Fruit fly (Drosophila melanogaster) whole organism, embryonic: ENCODE results near the gene CG32816.

Experiments used
- B-H1 ChIP-seq: fragments of 200-800 bp; sonication (Bioruptor generic); IDR thresholded peaks from 3 replicates; pipeline ENCODE4 v1.3.6; 2022; ENCODE audit warnings: missing biosample characterization, missing genetic modification characterization
- CG10431 ChIP-seq: fragments of 200-800 bp; sonication (Bioruptor generic); optimal IDR thresholded peaks from 3 replicates; lab custom pipeline; 2018; ENCODE audit warnings: missing biosample characterization, mild to moderate bottlenecking, missing genetic modification characterization
- CG10543 ChIP-seq: fragments of 200-800 bp; sonication (Bioruptor generic); optimal IDR thresholded peaks from 3 replicates; lab custom pipeline; 2017; ENCODE audit warnings: missing biosample characterization, mild to moderate bottlenecking, missing genetic modification characterization, moderate library complexity
- CG10979 ChIP-seq: fragments of 200-800 bp; sonication (Bioruptor generic); optimal IDR thresholded peaks from 2 replicates; lab custom pipeline; 2018; ENCODE audit warnings: missing biosample characterization, mild to moderate bottlenecking, missing genetic modification characterization, moderate library complexity
- CG1233 ChIP-seq: fragments of 200-800 bp; sonication (Bioruptor generic); optimal IDR thresholded peaks from 4 replicates; lab custom pipeline; 2018; ENCODE audit warnings: missing biosample characterization, mild to moderate bottlenecking, missing genetic modification characterization
- CG12659 ChIP-seq: fragments of 200-800 bp; sonication (Bioruptor generic); optimal IDR thresholded peaks from 3 replicates; lab custom pipeline; 2017; ENCODE audit warnings: mild to moderate bottlenecking, missing biosample characterization, missing genetic modification reagents, missing genetic modification characterization
- CG13123 ChIP-seq: fragments of 200-800 bp; sonication (Bioruptor generic); optimal IDR thresholded peaks from 2 replicates; lab custom pipeline; 2016; ENCODE audit warnings: missing biosample characterization, missing genetic modification characterization
- CG1529 ChIP-seq: fragments of 200-800 bp; sonication (Bioruptor generic); optimal IDR thresholded peaks from 3 replicates; lab custom pipeline; 2018; ENCODE audit warnings: missing biosample characterization, missing genetic modification characterization
- CG15696 ChIP-seq: fragments of 200-800 bp; sonication (Bioruptor generic); optimal IDR thresholded peaks from 2 replicates; lab custom pipeline; 2019; ENCODE audit warnings: missing biosample characterization, mild to moderate bottlenecking, missing genetic modification characterization, moderate library complexity
- CG17328 ChIP-seq: fragments of 200-800 bp; sonication (Bioruptor generic); IDR thresholded peaks from 2 replicates; pipeline ENCODE4 v1.3.6; 2022; ENCODE audit warnings: missing biosample characterization, missing genetic modification characterization
- CG17612 ChIP-seq: fragments of 200-800 bp; sonication (Bioruptor generic); IDR thresholded peaks from 2 replicates; pipeline ENCODE4 v1.3.6; 2022; ENCODE audit warnings: missing biosample characterization, missing genetic modification characterization
- CG17829 ChIP-seq: fragments of 200-800 bp; optimal IDR thresholded peaks from 2 replicates; lab custom pipeline; 2019; ENCODE audit warnings: missing biosample characterization, mild to moderate bottlenecking, missing genetic modification characterization, moderate library complexity
- CG31441 ChIP-seq: fragments of 200-800 bp; sonication (Bioruptor generic); IDR thresholded peaks from 2 replicates; pipeline ENCODE4 v1.3.6; 2022; ENCODE audit warnings: missing biosample characterization, missing genetic modification characterization
- CG32532 ChIP-seq: fragments of 200-800 bp; sonication (Bioruptor generic); IDR thresholded peaks from 2 replicates; pipeline ENCODE4 v1.3.6; 2022; ENCODE audit warnings: missing biosample characterization, missing genetic modification characterization
- CG3407 ChIP-seq: fragments of 200-800 bp; sonication (Bioruptor generic); optimal IDR thresholded peaks from 2 replicates; lab custom pipeline; 2018; ENCODE audit warnings: missing biosample characterization, mild to moderate bottlenecking, missing genetic modification characterization
- CG4360 ChIP-seq: fragments of 200-800 bp; sonication (Bioruptor generic); IDR thresholded peaks from 2 replicates; pipeline ENCODE4 v1.3.6; 2022; ENCODE audit warnings: missing biosample characterization, missing genetic modification characterization
- CG4730 ChIP-seq: fragments of 200-800 bp; sonication (Bioruptor generic); IDR thresholded peaks from 2 replicates; pipeline ENCODE4 v1.3.6; 2022; ENCODE audit warnings: missing biosample characterization, missing genetic modification characterization
- CG6689 ChIP-seq: fragments of 200-800 bp; sonication (Bioruptor generic); IDR thresholded peaks from 2 replicates; pipeline ENCODE4 v1.3.6; 2022; ENCODE audit warnings: missing biosample characterization, missing genetic modification characterization
- CG7556 ChIP-seq: fragments of 200-800 bp; sonication (Bioruptor generic); optimal IDR thresholded peaks from 2 replicates; lab custom pipeline; 2017; ENCODE audit warnings: missing biosample characterization, mild to moderate bottlenecking, missing genetic modification characterization
- CG9609 ChIP-seq: fragments of 200-800 bp; sonication (Bioruptor generic); optimal IDR thresholded peaks from 3 replicates; lab custom pipeline; 2016; ENCODE audit warnings: missing biosample characterization, missing genetic modification characterization
- CHES-1-like ChIP-seq: fragments of 200-800 bp; sonication (Bioruptor generic); optimal IDR thresholded peaks from 2 replicates; lab custom pipeline; 2016; ENCODE audit warnings: missing biosample characterization, missing genetic modification characterization
- D ChIP-seq, 2 experiments: fragments of 200-800 bp in 1 of 2; fragments of >200 bp in 1 of 2; sonication (Bioruptor generic) in 1 of 2; optimal IDR thresholded peaks; 2 replicates in 1 of 2; 3 replicates in 1 of 2; lab custom pipeline; 2017; ENCODE audit warnings: mild to moderate bottlenecking in 1 of 2, missing biosample characterization in 1 of 2, missing genetic modification characterization in 1 of 2, missing genetic modification reagents in 1 of 2
- D19B ChIP-seq: fragments of 200-800 bp; sonication (Bioruptor generic); optimal IDR thresholded peaks from 2 replicates; lab custom pipeline; 2017; ENCODE audit warnings: missing biosample characterization, mild to moderate bottlenecking, missing genetic modification characterization
- Dbx ChIP-seq: fragments of 200-800 bp; sonication (Bioruptor generic); IDR thresholded peaks from 3 replicates; pipeline ENCODE4 v1.3.6; 2022; ENCODE audit warnings: missing biosample characterization, missing genetic modification characterization
- Dek ChIP-seq: fragments of 200-800 bp; sonication (Bioruptor generic); optimal IDR thresholded peaks from 3 replicates; lab custom pipeline; 2019; ENCODE audit warnings: missing biosample characterization, mild to moderate bottlenecking, missing genetic modification characterization, moderate library complexity
- E2f2 ChIP-seq: fragments of 200-800 bp; sonication (Bioruptor generic); IDR thresholded peaks from 2 replicates; pipeline ENCODE4 v1.3.6; 2022; ENCODE audit warnings: missing biosample characterization, missing genetic modification characterization
- Elba2 ChIP-seq: fragments of 200-800 bp; sonication (Bioruptor generic); optimal IDR thresholded peaks from 3 replicates; lab custom pipeline; 2016; ENCODE audit warnings: missing biosample characterization, missing genetic modification characterization
- Fer2 ChIP-seq: fragments of 200-800 bp; sonication (Bioruptor generic); optimal IDR thresholded peaks from 2 replicates; lab custom pipeline; 2018; ENCODE audit warnings: missing biosample characterization, mild to moderate bottlenecking, missing genetic modification characterization, moderate library complexity
- HLH54F ChIP-seq: fragments of 200-800 bp; sonication (Bioruptor generic); optimal IDR thresholded peaks from 3 replicates; lab custom pipeline; 2016; ENCODE audit warnings: missing biosample characterization, missing genetic modification characterization
- HLHmδ ChIP-seq: fragments of 200-800 bp; sonication (Bioruptor generic); optimal IDR thresholded peaks from 2 replicates; lab custom pipeline; 2018; ENCODE audit warnings: missing biosample characterization, mild to moderate bottlenecking, missing genetic modification characterization, moderate library complexity
- Hmx ChIP-seq: fragments of 200-800 bp; sonication (Bioruptor generic); optimal IDR thresholded peaks from 2 replicates; lab custom pipeline; 2016; ENCODE audit warnings: missing biosample characterization, missing genetic modification characterization
- Hr39 ChIP-seq: fragments of >200 bp; optimal IDR thresholded peaks from 2 replicates; lab custom pipeline; 2017
- Hsf ChIP-seq: fragments of 200-800 bp; sonication (Bioruptor generic); optimal IDR thresholded peaks from 3 replicates; lab custom pipeline; 2016; ENCODE audit warnings: missing biosample characterization, missing genetic modification characterization
- Lhr ChIP-seq: fragments of 200-800 bp; sonication (Bioruptor generic); optimal IDR thresholded peaks from 3 replicates; lab custom pipeline; 2017; ENCODE audit warnings: mild to moderate bottlenecking, missing biosample characterization, missing genetic modification reagents, missing genetic modification characterization
- Rfx ChIP-seq: fragments of 200-800 bp; sonication (Bioruptor generic); IDR thresholded peaks from 2 replicates; pipeline ENCODE4 v1.3.6; 2022; ENCODE audit warnings: missing biosample characterization, missing genetic modification characterization
- Sin3A ChIP-seq: fragments of >200 bp; optimal IDR thresholded peaks from 2 replicates; lab custom pipeline; 2018
- Sry-δ ChIP-seq: fragments of 200-800 bp; sonication (Bioruptor generic); optimal IDR thresholded peaks from 2 replicates; lab custom pipeline; 2016; ENCODE audit warnings: missing biosample characterization, missing genetic modification characterization
- Vsx1 ChIP-seq: fragments of 200-800 bp; sonication (Bioruptor generic); optimal IDR thresholded peaks from 2 replicates; lab custom pipeline; 2017; ENCODE audit warnings: missing biosample characterization, mild to moderate bottlenecking, missing genetic modification characterization, missing genetic modification reagents
- abd-A ChIP-seq: fragments of 200-800 bp; sonication (Bioruptor generic); optimal IDR thresholded peaks from 3 replicates; lab custom pipeline; 2019; ENCODE audit warnings: missing biosample characterization, mild to moderate bottlenecking, missing genetic modification characterization, moderate library complexity
- aop ChIP-seq: fragments of 200-800 bp; sonication (Bioruptor generic); IDR thresholded peaks from 2 replicates; pipeline ENCODE4 v1.3.6; 2022; ENCODE audit warnings: missing biosample characterization, missing genetic modification characterization
- cato ChIP-seq: fragments of 200-800 bp; sonication (Bioruptor generic); optimal IDR thresholded peaks from 2 replicates; lab custom pipeline; 2016; ENCODE audit warnings: missing biosample characterization, missing genetic modification characterization, borderline replicate concordance
- chinmo ChIP-seq: fragments of 200-800 bp; sonication (Bioruptor generic); IDR thresholded peaks from 4 replicates; pipeline ENCODE4 v1.3.6; 2022; ENCODE audit warnings: missing biosample characterization, missing genetic modification characterization; ENCODE audit not compliant: partially characterized antibody
- disco-r ChIP-seq: fragments of 200-800 bp; sonication (Bioruptor generic); optimal IDR thresholded peaks from 2 replicates; lab custom pipeline; 2016; ENCODE audit warnings: missing biosample characterization, missing genetic modification characterization
- esg ChIP-seq: fragments of 200-800 bp; sonication (Bioruptor generic); conservative IDR thresholded peaks from 2 replicates; pipeline ENCODE4 v1.3.6; 2022; ENCODE audit warnings: missing biosample characterization, missing genetic modification characterization
- gsb ChIP-seq: fragments of 200-800 bp; sonication (Bioruptor generic); IDR thresholded peaks from 2 replicates; pipeline ENCODE4 v1.3.6; 2022; ENCODE audit warnings: missing biosample characterization, missing genetic modification characterization
- h ChIP-seq: fragments of >200 bp; optimal IDR thresholded peaks from 2 replicates; lab custom pipeline; 2017
- odd ChIP-seq: fragments of 200-800 bp; sonication (Bioruptor generic); optimal IDR thresholded peaks from 2 replicates; lab custom pipeline; 2017; ENCODE audit warnings: missing biosample characterization, mild to moderate bottlenecking, missing genetic modification characterization
- otp ChIP-seq: fragments of 200-800 bp; sonication (Bioruptor generic); IDR thresholded peaks from 3 replicates; pipeline ENCODE4, ENCODE4 v1.3.6; 2022; ENCODE audit warnings: missing biosample characterization, missing genetic modification characterization
- pros ChIP-seq: fragments of 200-800 bp; sonication (Bioruptor generic); optimal IDR thresholded peaks from 3 replicates; lab custom pipeline; 2019; ENCODE audit warnings: missing biosample characterization, mild to moderate bottlenecking, missing genetic modification characterization, moderate library complexity
- sc ChIP-seq, 3 experiments: fragments of >200 bp in 2 of 3; fragments of 200-800 bp in 1 of 3; sonication (Bioruptor generic) in 1 of 3; optimal IDR thresholded peaks; 2 replicates in 2 of 3; 3 replicates in 1 of 3; lab custom pipeline; 2017; ENCODE audit warnings: mild to moderate bottlenecking in 1 of 3, missing biosample characterization in 1 of 3, missing genetic modification characterization in 1 of 3, missing genetic modification reagents in 1 of 3
- shn ChIP-seq: fragments of 200-800 bp; sonication (Bioruptor generic); optimal IDR thresholded peaks from 3 replicates; lab custom pipeline; 2016; ENCODE audit warnings: missing biosample characterization, missing genetic modification characterization
- z ChIP-seq: fragments of 200-800 bp; sonication (Bioruptor generic); IDR thresholded peaks from 3 replicates; pipeline ENCODE4 v1.3.6; 2022; ENCODE audit warnings: missing biosample characterization, missing genetic modification characterization

The CG32816 gene

dm6 chrX:457803-458202, 12.7 kb downstream of the CG32816 start (continued):
- TF ChIP-seq Hr39 (lab: Kevin White, UChicago) (no peak), abd-A (tag; lab: Kevin White, UChicago) (no peak), CG17328 (GFP tag; lab: Robert Waterston, UW) (0 out of 2 replicates have a peak, but pooled peaks have one; percentile 11), CG3407 (GFP tag; lab: Kevin White, UChicago) (no peak), h (no peak), CG31441 (GFP tag; lab: Robert Waterston, UW) (peak; percentile 53), Hmx (GFP tag; lab: Kevin White, UChicago) (no peak), Vsx1 (GFP tag; lab: Kevin White, UChicago) (no peak), CG13123 (no peak), Hsf (no peak), CG17829 (tag; lab: Kevin White, UChicago) (peak; percentile 74), CG32532 (GFP tag; lab: Robert Waterston, UW) (no peak), D19B (no peak), sc (optimal IDR thresholded peaks at IDR 0.05; lab: Kevin White, UChicago) (no peak), sc (GFP tag; optimal IDR thresholded peaks at IDR 0.05; lab: Kevin White, UChicago) (peak; percentile 19), CG15696 (tag; lab: Kevin White, UChicago) (peak; percentile 92), HLHmδ (GFP tag; lab: Kevin White, UChicago) (peak; percentile 33), CG4360 (GFP tag; lab: Robert Waterston, UW) (no peak), CG10543 (no peak), z (GFP tag; lab: Robert Waterston, UW) (no peak), Sry-δ (GFP tag; lab: Kevin White, UChicago) (no peak), E2f2 (GFP tag; lab: Robert Waterston, UW) (no peak), esg (no peak), D (optimal IDR thresholded peaks at IDR 0.05; lab: Kevin White, UChicago) (no peak), D (GFP tag; optimal IDR thresholded peaks at IDR 0.05; lab: Kevin White, UChicago) (peak; percentile 45), CG10979 (tag; lab: Kevin White, UChicago) (peak; percentile 77), CHES-1-like (GFP tag; lab: Kevin White, UChicago) (no peak), CG12659 (GFP tag; lab: Kevin White, UChicago) (no peak), Dek (tag; lab: Kevin White, UChicago) (no peak), cato (no peak), CG10431 (GFP tag; lab: Kevin White, UChicago) (no peak), Lhr (GFP tag; lab: Kevin White, UChicago) (no peak), HLH54F (GFP tag; lab: Kevin White, UChicago) (no peak), CG17612 (GFP tag; lab: Robert Waterston, UW) (no peak), CG1529 (GFP tag; lab: Kevin White, UChicago) (no peak), otp (GFP tag; lab: Robert Waterston, UW) (no peak), CG9609 (GFP tag; lab: Kevin White, UChicago) (no peak), CG4730 (GFP tag; lab: Robert Waterston, UW) (0 out of 2 replicates have a peak, but pooled peaks have one; percentile 18), shn (GFP tag; lab: Kevin White, UChicago) (no peak), B-H1 (GFP tag; lab: Robert Waterston, UW) (no peak), chinmo (GFP tag; lab: Robert Waterston, UW) (no peak), aop (GFP tag; lab: Robert Waterston, UW) (no peak), odd (GFP tag; lab: Kevin White, UChicago) (no peak), CG1233 (GFP tag; lab: Kevin White, UChicago) (peak; percentile 26), CG7556 (peak; percentile 31), Elba2 (GFP tag; lab: Kevin White, UChicago) (no peak), gsb (GFP tag; lab: Robert Waterston, UW) (no peak), Dbx (GFP tag; lab: Robert Waterston, UW) (no peak), CG6689 (GFP tag; lab: Robert Waterston, UW) (0 out of 2 replicates have a peak, but pooled peaks have one; percentile 7), disco-r (no peak), Sin3A (lab: Kevin White, UChicago) (no peak), Rfx (GFP tag; lab: Robert Waterston, UW) (no peak), pros (no peak), Fer2 (no peak)
